Worm (Caenorhabditis elegans): ENCODE results near the gene fbxa-202.

- TF ChIP-seq lin-15B (tag; optimal IDR thresholded peaks at IDR 0.05) (no peak), elt-2 (tag; optimal IDR thresholded peaks at IDR 0.05) (no peak), elt-3 (tag; optimal IDR thresholded peaks at IDR 0.05) (no peak), C34B4.2 (tag; optimal IDR thresholded peaks at IDR 0.05) (no peak), nhr-28 (tag; optimal IDR thresholded peaks at IDR 0.05) (no peak), jun-1 (tag; optimal IDR thresholded peaks at IDR 0.05) (no peak), fkh-10 (GFP tag; optimal IDR thresholded peaks at IDR 0.05) (no peak), fos-1 (tag; optimal IDR thresholded peaks at IDR 0.05) (no peak), unc-98 (GFP tag; IDR thresholded peaks at IDR 0.05) (no peak)
Observed at ce11 chrV:6326980-6327379, at the start of gene fbxa-202.

Data from whole organism, L1 larva.